Fruit fly (Drosophila melanogaster): Measurements from ENCODE around the gene Zaf1.

Gene Zaf1

dm6 chr3R:11656614-11657216 lies 31.3 kb upstream of the Zaf1 start:
- peak; percentile 97 for TF ChIP-seq bab1 (GFP tag; optimal IDR thresholded peaks at IDR 0.05)
- TF ChIP-seq CG12768 (GFP tag; optimal IDR thresholded peaks at IDR 0.05) = peak; percentile 71
- TF ChIP-seq CG7045 (GFP tag; optimal IDR thresholded peaks at IDR 0.05) = peak; percentile 71
- TF ChIP-seq Crg-1 (GFP tag; optimal IDR thresholded peaks at IDR 0.05) = peak; percentile 56
- TF ChIP-seq Mnt (GFP tag; optimal IDR thresholded peaks at IDR 0.05) = peak; percentile 46
- TF ChIP-seq pad (GFP tag; optimal IDR thresholded peaks at IDR 0.05) = no peak
- peak; percentile 67 for TF ChIP-seq Hr96 (GFP tag; optimal IDR thresholded peaks at IDR 0.05)
- no peak for TF ChIP-seq cic (GFP tag; optimal IDR thresholded peaks at IDR 0.05)
- TF ChIP-seq CG7101 (tag; optimal IDR thresholded peaks at IDR 0.05) = peak; percentile 92
- TF ChIP-seq tj (GFP tag; optimal IDR thresholded peaks at IDR 0.05) = peak; percentile 41
- TF ChIP-seq CG5204 (GFP tag; optimal IDR thresholded peaks at IDR 0.05) = peak; percentile 68
- peak; percentile 88 for TF ChIP-seq CG14711 (tag; optimal IDR thresholded peaks at IDR 0.05)
- TF ChIP-seq kay (GFP tag; ENCODE audit: borderline replicate concordance) = peak; percentile 79
- peak; percentile 48 for TF ChIP-seq Clk (GFP tag; optimal IDR thresholded peaks at IDR 0.05)
- no peak for TF ChIP-seq ovo (GFP tag; optimal IDR thresholded peaks at IDR 0.05)
- peak; percentile 60 for TF ChIP-seq CG11617 (GFP tag; optimal IDR thresholded peaks at IDR 0.05)
- TF ChIP-seq CG33017 (tag; optimal IDR thresholded peaks at IDR 0.05) = peak; percentile 91
- TF ChIP-seq CG1620 (GFP tag; optimal IDR thresholded peaks at IDR 0.05) = peak; percentile 61
- TF ChIP-seq toe (GFP tag; optimal IDR thresholded peaks at IDR 0.05) = peak; percentile 11
- TF ChIP-seq cnc (optimal IDR thresholded peaks at IDR 0.05) = no peak

- peak; percentile 64 for TF ChIP-seq Mnt (GFP tag; optimal IDR thresholded peaks at IDR 0.05)
- no peak for TF ChIP-seq CG1620 (GFP tag; optimal IDR thresholded peaks at IDR 0.05)
- TF ChIP-seq CG14711 (tag; optimal IDR thresholded peaks at IDR 0.05) = peak; percentile 69
- no peak for TF ChIP-seq cnc (optimal IDR thresholded peaks at IDR 0.05)
- no peak for TF ChIP-seq ovo (GFP tag; optimal IDR thresholded peaks at IDR 0.05)
- peak; percentile 71 for TF ChIP-seq CG33017 (tag; optimal IDR thresholded peaks at IDR 0.05)
- TF ChIP-seq Clk (GFP tag; optimal IDR thresholded peaks at IDR 0.05) = no peak
- no peak for TF ChIP-seq kay (GFP tag; ENCODE audit: borderline replicate concordance)
- peak; percentile 87 for TF ChIP-seq bab1 (GFP tag; optimal IDR thresholded peaks at IDR 0.05)
- TF ChIP-seq Crg-1 (GFP tag; optimal IDR thresholded peaks at IDR 0.05) = peak; percentile 25
- TF ChIP-seq pad (GFP tag; optimal IDR thresholded peaks at IDR 0.05) = peak; percentile 99
- TF ChIP-seq CG12768 (GFP tag; optimal IDR thresholded peaks at IDR 0.05) = peak; percentile 30
- TF ChIP-seq CG7045 (GFP tag; optimal IDR thresholded peaks at IDR 0.05) = peak; percentile 47
- peak; percentile 31 for TF ChIP-seq Hr96 (GFP tag; optimal IDR thresholded peaks at IDR 0.05)
- TF ChIP-seq cic (GFP tag; optimal IDR thresholded peaks at IDR 0.05) = peak; percentile 56
- TF ChIP-seq CG11617 (GFP tag; optimal IDR thresholded peaks at IDR 0.05) = peak; percentile 80
- TF ChIP-seq CG5204 (GFP tag; optimal IDR thresholded peaks at IDR 0.05) = no peak
- TF ChIP-seq toe (GFP tag; optimal IDR thresholded peaks at IDR 0.05) = peak; percentile 25
- no peak for TF ChIP-seq tj (GFP tag; optimal IDR thresholded peaks at IDR 0.05)
- peak; percentile 83 for TF ChIP-seq CG7101 (tag; optimal IDR thresholded peaks at IDR 0.05)
Measured at dm6 chr3R:11655873-11656374, 30.5 kb upstream of the Zaf1 start, which contains the start of gene CG42327. Gene CG42327, plus strand, starts transcription at chr3R:11656149.

- TF ChIP-seq ovo (GFP tag; optimal IDR thresholded peaks at IDR 0.05) (peak; percentile 67), CG7045 (GFP tag; optimal IDR thresholded peaks at IDR 0.05) (peak; percentile 49), bab1 (GFP tag; optimal IDR thresholded peaks at IDR 0.05) (peak; percentile 71), CG33017 (tag; optimal IDR thresholded peaks at IDR 0.05) (peak; percentile 52), toe (GFP tag; optimal IDR thresholded peaks at IDR 0.05) (peak; percentile 76), tj (GFP tag; optimal IDR thresholded peaks at IDR 0.05) (peak; percentile 42), CG1620 (GFP tag; optimal IDR thresholded peaks at IDR 0.05) (peak; percentile 76), cnc (optimal IDR thresholded peaks at IDR 0.05) (no peak), Mnt (GFP tag; optimal IDR thresholded peaks at IDR 0.05) (peak; percentile 97), CG7101 (tag; optimal IDR thresholded peaks at IDR 0.05) (peak; percentile 74), CG5204 (GFP tag; optimal IDR thresholded peaks at IDR 0.05) (peak; percentile 55), Hr96 (GFP tag; optimal IDR thresholded peaks at IDR 0.05) (peak; percentile 59), Clk (GFP tag; optimal IDR thresholded peaks at IDR 0.05) (peak; percentile 43), CG11617 (GFP tag; optimal IDR thresholded peaks at IDR 0.05) (peak; percentile 66), kay (GFP tag; ENCODE audit: borderline replicate concordance) (peak; percentile 65), pad (GFP tag; optimal IDR thresholded peaks at IDR 0.05) (peak; percentile 67), cic (GFP tag; optimal IDR thresholded peaks at IDR 0.05) (peak; percentile 78), Crg-1 (GFP tag; optimal IDR thresholded peaks at IDR 0.05) (peak; percentile 68), CG14711 (tag; optimal IDR thresholded peaks at IDR 0.05) (peak; percentile 47), CG12768 (GFP tag; optimal IDR thresholded peaks at IDR 0.05) (no peak)
Measured at dm6 chr3R:11650105-11651039, 24.9 kb upstream of the Zaf1 start, which contains the start of the genes Csk and Elp1. Gene Csk, minus strand, starts transcription at chr3R:11650706. Gene Elp1, plus strand, starts transcription at chr3R:11650971.

- peak; percentile 33 for TF ChIP-seq Crg-1 (GFP tag; optimal IDR thresholded peaks at IDR 0.05)
- no peak for TF ChIP-seq cnc (optimal IDR thresholded peaks at IDR 0.05)
- no peak for TF ChIP-seq cic (GFP tag; optimal IDR thresholded peaks at IDR 0.05)
- TF ChIP-seq ovo (GFP tag; optimal IDR thresholded peaks at IDR 0.05) = no peak
- peak; percentile 82 for TF ChIP-seq bab1 (GFP tag; optimal IDR thresholded peaks at IDR 0.05)
- peak; percentile 72 for TF ChIP-seq CG5204 (GFP tag; optimal IDR thresholded peaks at IDR 0.05)
- peak; percentile 36 for TF ChIP-seq pad (GFP tag; optimal IDR thresholded peaks at IDR 0.05)
- no peak for TF ChIP-seq tj (GFP tag; optimal IDR thresholded peaks at IDR 0.05)
- TF ChIP-seq kay (GFP tag; ENCODE audit: borderline replicate concordance) = no peak
- TF ChIP-seq CG14711 (tag; optimal IDR thresholded peaks at IDR 0.05) = peak; percentile 70
- peak; percentile 48 for TF ChIP-seq CG11617 (GFP tag; optimal IDR thresholded peaks at IDR 0.05)
- TF ChIP-seq Mnt (GFP tag; optimal IDR thresholded peaks at IDR 0.05) = no peak
- peak; percentile 84 for TF ChIP-seq CG33017 (tag; optimal IDR thresholded peaks at IDR 0.05)
- TF ChIP-seq Clk (GFP tag; optimal IDR thresholded peaks at IDR 0.05) = peak; percentile 68
- peak; percentile 48 for TF ChIP-seq Hr96 (GFP tag; optimal IDR thresholded peaks at IDR 0.05)
- TF ChIP-seq CG7045 (GFP tag; optimal IDR thresholded peaks at IDR 0.05) = peak; percentile 84
- TF ChIP-seq CG12768 (GFP tag; optimal IDR thresholded peaks at IDR 0.05) = peak; percentile 80
- TF ChIP-seq CG7101 (tag; optimal IDR thresholded peaks at IDR 0.05) = peak; percentile 82
- peak; percentile 50 for TF ChIP-seq CG1620 (GFP tag; optimal IDR thresholded peaks at IDR 0.05)
- peak; percentile 45 for TF ChIP-seq toe (GFP tag; optimal IDR thresholded peaks at IDR 0.05)
Measured at dm6 chr3R:11649449-11649848, 24.0 kb upstream of the Zaf1 start.

Data from whole organism, adult.